Worm (Caenorhabditis elegans) whole organism, early embryonic: ENCODE results near the gene F26F12.3.

Experiments
- B0310.2 ChIP-seq: sonication (generic microtip); optimal IDR thresholded peaks from 2 replicates; lab custom pipeline; 2016; ENCODE audit warnings: mild to moderate bottlenecking, missing genetic modification characterization, missing compliant biosample characterization
- F13C5.2 ChIP-seq: sonication (generic microtip); optimal IDR thresholded peaks from 2 replicates; lab custom pipeline; 2017; ENCODE audit warnings: mild to moderate bottlenecking, missing genetic modification characterization, inconsistent platforms, missing compliant biosample characterization
- aly-1 ChIP-seq: sonication (generic microtip); optimal IDR thresholded peaks from 2 replicates; lab custom pipeline; 2016; ENCODE audit warnings: missing genetic modification characterization, missing compliant biosample characterization
- ama-1 ChIP-seq: fragments of 150-350 bp; optimal IDR thresholded peaks from 2 replicates; lab custom pipeline; 2014
- ceh-13 ChIP-seq: fragments of 200-800 bp; sonication (Bioruptor generic); optimal IDR thresholded peaks from 2 replicates; lab custom pipeline; 2018; ENCODE audit warnings: mild to moderate bottlenecking, missing genetic modification characterization, missing compliant biosample characterization
- ceh-36 ChIP-seq: sonication (generic microtip); optimal IDR thresholded peaks from 2 replicates; lab custom pipeline; 2016; ENCODE audit warnings: missing genetic modification characterization, inconsistent platforms, missing compliant biosample characterization
- flt-1 ChIP-seq: fragments of 200-800 bp; sonication (Bioruptor generic); IDR thresholded peaks from 2 replicates; pipeline ENCODE4 v1.3.6; 2022; ENCODE audit warnings: missing genetic modification characterization, missing compliant biosample characterization
- hmbx-1 ChIP-seq: sonication (generic microtip); optimal IDR thresholded peaks from 2 replicates; lab custom pipeline; 2016; ENCODE audit warnings: mild to moderate bottlenecking, missing genetic modification characterization, missing compliant biosample characterization
- hmg-4 ChIP-seq: fragments of 200-800 bp; sonication (Bioruptor generic); optimal IDR thresholded peaks from 2 replicates; lab custom pipeline; 2018; ENCODE audit warnings: mild to moderate bottlenecking, missing genetic modification characterization, missing compliant biosample characterization
- hnd-1 ChIP-seq: sonication (generic microtip); optimal IDR thresholded peaks from 2 replicates; lab custom pipeline; 2016; ENCODE audit warnings: missing genetic modification characterization, missing compliant biosample characterization
- pes-1 ChIP-seq: fragments of 200-800 bp; sonication (Bioruptor generic); IDR thresholded peaks from 2 replicates; pipeline ENCODE4 v1.3.6; 2022; ENCODE audit warnings: missing genetic modification reagents, missing genetic modification characterization, missing compliant biosample characterization
- scrt-1 ChIP-seq: fragments of 200-800 bp; sonication (Bioruptor generic); IDR thresholded peaks from 2 replicates; pipeline ENCODE4 v1.3.6; 2022; ENCODE audit warnings: missing genetic modification characterization, missing compliant biosample characterization
- sea-1 ChIP-seq: fragments of 200-800 bp; sonication (Bioruptor generic); conservative IDR thresholded peaks from 2 replicates; pipeline ENCODE4 v1.3.6; 2022; ENCODE audit warnings: missing genetic modification characterization, missing compliant biosample characterization
- tra-4 ChIP-seq: sonication (generic microtip); optimal IDR thresholded peaks from 2 replicates; lab custom pipeline; 2017; ENCODE audit warnings: missing genetic modification characterization, missing compliant biosample characterization

ce11 chrV:5805467-5805866, 40.1 kb downstream of the F26F12.3 start, which contains the start of gene ZC250.5:
- TF ChIP-seq hnd-1 (tag; lab: Kevin White, UChicago) (no peak), flt-1 (GFP tag; lab: Robert Waterston, UW) (no peak), hmg-4 (no peak), aly-1 (tag; lab: Kevin White, UChicago) (no peak), ceh-13 (GFP tag; lab: Kevin White, UChicago) (no peak), pes-1 (GFP tag; lab: Robert Waterston, UW) (no peak), ama-1 (lab: Kevin White, UChicago) (no peak), B0310.2 (tag; lab: Kevin White, UChicago) (no peak), scrt-1 (GFP tag; lab: Robert Waterston, UW) (no peak), sea-1 (GFP tag; lab: Robert Waterston, UW) (no peak), F13C5.2 (tag; lab: Kevin White, UChicago) (no peak), ceh-36 (tag; lab: Kevin White, UChicago) (no peak), tra-4 (tag; lab: Kevin White, UChicago) (no peak), hmbx-1 (tag; lab: Kevin White, UChicago) (no peak)
